Worm (Caenorhabditis elegans): Measurements from ENCODE around the gene C18A11.4.

ce11 chrX:8052055-8052454, 6.7 kb downstream of the C18A11.4 start:
- TF ChIP-seq aly-2 (tag; optimal IDR thresholded peaks at IDR 0.05), result no peak
- TF ChIP-seq nhr-28 (tag; optimal IDR thresholded peaks at IDR 0.05), result no peak
- TF ChIP-seq unc-62 (GFP tag; optimal IDR thresholded peaks at IDR 0.05), result no peak
- TF ChIP-seq nhr-47 (tag; optimal IDR thresholded peaks at IDR 0.05), result no peak
- TF ChIP-seq mep-1 (tag; optimal IDR thresholded peaks at IDR 0.05), result no peak
- no peak for TF ChIP-seq nhr-12 (tag; optimal IDR thresholded peaks at IDR 0.05)
- TF ChIP-seq lin-13 (GFP tag; optimal IDR thresholded peaks at IDR 0.05), result no peak
- no peak for TF ChIP-seq lin-35 (GFP tag; optimal IDR thresholded peaks at IDR 0.05)
- no peak for TF ChIP-seq unc-86 (tag; optimal IDR thresholded peaks at IDR 0.05)

All from whole organism, L1 larva.